Worm (Caenorhabditis elegans) whole organism, L2 larva: ENCODE results near the gene ntl-2.

Experiments used
- lin-11 ChIP-seq: fragments of 150-350 bp; sonication (generic microtip); optimal IDR thresholded peaks from 2 replicates; lab custom pipeline; 2014; ENCODE audit warnings: missing biosample characterization, missing genetic modification characterization, inconsistent platforms, mixed read lengths
- nhr-237 ChIP-seq: fragments of 150-350 bp; optimal IDR thresholded peaks from 2 replicates; lab custom pipeline; 2014; ENCODE audit warnings: missing biosample characterization, missing genetic modification characterization

DNA sequence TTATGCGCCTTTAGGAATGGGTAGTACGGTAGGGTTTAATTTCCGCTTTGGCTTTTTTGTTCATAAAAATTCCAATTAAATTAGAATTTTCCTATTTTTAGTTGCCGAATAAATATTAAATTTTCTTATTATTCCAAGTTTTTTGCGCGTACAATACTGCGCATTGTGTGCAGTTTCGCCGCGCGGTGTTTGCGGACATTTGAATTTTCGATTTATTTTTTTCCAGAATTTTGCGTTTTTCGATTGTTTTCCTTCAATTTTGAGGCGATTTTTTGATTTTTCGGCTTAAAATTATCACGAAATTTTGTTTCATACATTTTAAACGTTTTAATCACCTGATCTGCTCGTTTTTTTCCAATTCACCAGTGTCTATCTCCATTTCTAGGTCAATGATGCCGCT lies 53.4 kb downstream of the ntl-2 start, which contains the start of gene H20J04.6:
- TF ChIP-seq lin-11 (no peak), nhr-237 (tag; lab: Kevin White, UChicago) (no peak)
